Worm (Caenorhabditis elegans) whole organism, L4 larva: ENCODE data around the gene B0507.4.

Source experiments
- F26F4.8 ChIP-seq: fragments of 200-800 bp; sonication (Bioruptor generic); conservative IDR thresholded peaks from 2 replicates; pipeline ENCODE4 v1.3.6; 2022; ENCODE audit warnings: missing genetic modification characterization, missing compliant biosample characterization
- F44E2.7 ChIP-seq: fragments of 200-800 bp; sonication (Bioruptor generic); IDR thresholded peaks from 2 replicates; pipeline ENCODE4 v2.1.2; 2022; ENCODE audit warnings: missing genetic modification characterization, missing compliant biosample characterization
- R02D3.7 ChIP-seq: fragments of 150-350 bp; sonication (generic microtip); optimal IDR thresholded peaks from 3 replicates; lab custom pipeline; 2014; ENCODE audit warnings: missing biosample characterization, missing genetic modification characterization
- Y5F2A.4 ChIP-seq: fragments of 200-800 bp; sonication (Bioruptor generic); optimal IDR thresholded peaks from 2 replicates; lab custom pipeline; 2018; ENCODE audit warnings: mild to moderate bottlenecking, missing genetic modification characterization, missing compliant biosample characterization
- ZK337.2 ChIP-seq: fragments of 200-800 bp; sonication (Bioruptor generic); IDR thresholded peaks from 2 replicates; pipeline ENCODE4 v1.3.6; 2022; ENCODE audit warnings: missing genetic modification reagents, missing genetic modification characterization, missing compliant biosample characterization
- ceh-20 ChIP-seq: fragments of 200-800 bp; sonication (Bioruptor generic); IDR thresholded peaks from 2 replicates; pipeline ENCODE4 v1.3.6; 2022; ENCODE audit warnings: missing genetic modification reagents, missing genetic modification characterization, missing compliant biosample characterization
- ceh-82 ChIP-seq: sonication (generic microtip); optimal IDR thresholded peaks from 2 replicates; lab custom pipeline; 2017; ENCODE audit warnings: missing biosample characterization, missing genetic modification characterization
- daf-16 ChIP-seq, 3 experiments: sonication (generic microtip); optimal IDR thresholded peaks; 2 replicates each; lab custom pipeline; 2016 to 2017; ENCODE audit warnings: missing genetic modification characterization in 3 of 3, missing genetic modification reagents in 3 of 3, mild to moderate bottlenecking in 2 of 3, missing compliant biosample characterization in 2 of 3, missing biosample characterization in 1 of 3, moderate library complexity in 1 of 3
- dmd-6 ChIP-seq: fragments of 200-800 bp; sonication (Bioruptor generic); IDR thresholded peaks from 2 replicates; pipeline ENCODE4 v1.3.6; 2022; ENCODE audit warnings: missing genetic modification reagents, missing genetic modification characterization, missing compliant biosample characterization
- dve-1 ChIP-seq: sonication (generic microtip); optimal IDR thresholded peaks from 2 replicates; lab custom pipeline; 2017; ENCODE audit warnings: antibody characterized with exemption, mild to moderate bottlenecking, missing genetic modification characterization, missing compliant biosample characterization; ENCODE audit not compliant: insufficient read depth
- egl-43 ChIP-seq: fragments of 200-800 bp; sonication (Bioruptor generic); IDR thresholded peaks from 2 replicates; pipeline ENCODE4 v1.3.6; 2022; ENCODE audit warnings: missing genetic modification reagents, missing genetic modification characterization, missing compliant biosample characterization
- fkh-10 ChIP-seq: fragments of 150-350 bp; optimal IDR thresholded peaks from 2 replicates; lab custom pipeline; 2014; ENCODE audit warnings: missing biosample characterization, missing genetic modification reagents, missing genetic modification characterization
- gei-8 ChIP-seq: fragments of 200-800 bp; sonication (Bioruptor generic); optimal IDR thresholded peaks from 2 replicates; lab custom pipeline; 2018; ENCODE audit warnings: mild to moderate bottlenecking, missing genetic modification characterization, missing compliant biosample characterization
- hif-1 ChIP-seq, 2 experiments: sonication (generic microtip); optimal IDR thresholded peaks; 2 replicates each; lab custom pipeline; 2016 to 2017; ENCODE audit warnings: missing compliant biosample characterization in 2 of 2, missing genetic modification characterization in 2 of 2, missing genetic modification reagents in 2 of 2, missing genotype in 2 of 2, mild to moderate bottlenecking in 1 of 2
- hlh-11 ChIP-seq: fragments of 200-800 bp; sonication (Bioruptor generic); optimal IDR thresholded peaks from 2 replicates; lab custom pipeline; 2018; ENCODE audit warnings: mild to moderate bottlenecking, missing genetic modification characterization, missing compliant biosample characterization
- hlh-30 ChIP-seq: sonication (generic microtip); optimal IDR thresholded peaks from 2 replicates; lab custom pipeline; 2017; ENCODE audit warnings: antibody characterized with exemption, mild to moderate bottlenecking, missing genetic modification characterization, missing compliant biosample characterization; ENCODE audit not compliant: insufficient read depth
- hmg-1.1 ChIP-seq: fragments of 200-800 bp; sonication (Bioruptor generic); IDR thresholded peaks from 2 replicates; pipeline ENCODE4 v1.3.6; 2022; ENCODE audit warnings: missing genetic modification reagents, missing genetic modification characterization, missing compliant biosample characterization
- lim-7 ChIP-seq: fragments of 200-800 bp; sonication (Bioruptor generic); IDR thresholded peaks from 2 replicates; pipeline ENCODE4 v1.3.6; 2022; ENCODE audit warnings: missing genetic modification characterization, missing compliant biosample characterization
- lin-29 ChIP-seq: fragments of 200-800 bp; sonication (Bioruptor generic); IDR thresholded peaks from 2 replicates; pipeline ENCODE4 v1.3.6; 2022; ENCODE audit warnings: missing genetic modification reagents, missing genetic modification characterization, missing compliant biosample characterization
- lin-39 ChIP-seq: fragments of 150-350 bp; optimal IDR thresholded peaks from 2 replicates; lab custom pipeline; 2014; ENCODE audit warnings: missing biosample characterization, missing genetic modification reagents, missing genetic modification characterization
- madf-9 ChIP-seq: fragments of 200-800 bp; sonication (Bioruptor generic); conservative IDR thresholded peaks from 2 replicates; pipeline ENCODE4 v1.3.6; 2022; ENCODE audit warnings: missing genetic modification reagents, missing genetic modification characterization, missing compliant biosample characterization
- mdl-1 ChIP-seq, 2 experiments: fragments of 150-350 bp in 1 of 2; sonication (generic microtip) in 1 of 2; optimal IDR thresholded peaks; 2 replicates each; lab custom pipeline; 2014 to 2017; ENCODE audit warnings: missing biosample characterization in 2 of 2, missing genetic modification characterization in 2 of 2
- mep-1 ChIP-seq: fragments of 150-350 bp; sonication (generic microtip); optimal IDR thresholded peaks from 3 replicates; lab custom pipeline; 2014; ENCODE audit warnings: missing biosample characterization, missing genetic modification characterization
- mxl-3 ChIP-seq: fragments of 200-800 bp; sonication (Bioruptor generic); optimal IDR thresholded peaks from 2 replicates; lab custom pipeline; 2018; ENCODE audit warnings: mild to moderate bottlenecking, missing genetic modification characterization, missing compliant biosample characterization
- nhr-102 ChIP-seq: sonication (generic microtip); optimal IDR thresholded peaks from 2 replicates; lab custom pipeline; 2016; ENCODE audit warnings: mild to moderate bottlenecking, missing genetic modification characterization, moderate library complexity, missing compliant biosample characterization
- nhr-28 ChIP-seq: fragments of 150-350 bp; optimal IDR thresholded peaks from 2 replicates; lab custom pipeline; 2014; ENCODE audit warnings: missing biosample characterization, missing genetic modification characterization
- nhr-41 ChIP-seq: fragments of 200-800 bp; sonication (Bioruptor generic); IDR thresholded peaks from 2 replicates; pipeline ENCODE4 v1.3.6; 2022; ENCODE audit warnings: missing genetic modification reagents, missing genetic modification characterization, missing compliant biosample characterization
- pha-4 ChIP-seq, 2 experiments: fragments of 150-350 bp in 1 of 2; fragments of 200-800 bp in 1 of 2; sonication (Bioruptor generic) in 1 of 2; IDR thresholded peaks in 1 of 2; optimal IDR thresholded peaks in 1 of 2; 2 replicates each; pipeline versions ENCODE4 v1.3.6 to Lab custom; 2014 to 2022; ENCODE audit warnings: missing genetic modification characterization in 2 of 2, missing genetic modification reagents in 2 of 2, missing biosample characterization in 1 of 2, missing compliant biosample characterization in 1 of 2
- php-3 ChIP-seq: fragments of 200-800 bp; sonication (Bioruptor generic); IDR thresholded peaks from 2 replicates; pipeline ENCODE4 v1.3.6; 2022; ENCODE audit warnings: missing genetic modification reagents, missing genetic modification characterization, missing compliant biosample characterization
- rbr-2 ChIP-seq: sonication (generic microtip); optimal IDR thresholded peaks from 2 replicates; lab custom pipeline; 2016; ENCODE audit warnings: missing genotype, missing genetic modification characterization, missing compliant biosample characterization
- set-16 ChIP-seq: fragments of 200-800 bp; sonication (Bioruptor generic); IDR thresholded peaks from 2 replicates; pipeline ENCODE4 v1.3.6; 2022; ENCODE audit warnings: missing genetic modification reagents, missing genetic modification characterization, missing compliant biosample characterization
- skn-1 ChIP-seq: fragments of 150-350 bp; optimal IDR thresholded peaks from 2 replicates; lab custom pipeline; 2014; ENCODE audit warnings: missing biosample characterization, missing genetic modification characterization
- snpc-1.2 ChIP-seq: fragments of 200-800 bp; sonication (Bioruptor generic); IDR thresholded peaks from 2 replicates; pipeline ENCODE4 v1.3.6; 2022; ENCODE audit warnings: missing genetic modification reagents, missing genetic modification characterization, missing compliant biosample characterization
- unc-62 ChIP-seq, 3 experiments: fragments of 150-350 bp in 1 of 3; sonication (generic microtip); optimal IDR thresholded peaks in 2 of 3; peaks in 1 of 3; 1 replicate in 1 of 3; 2 replicates in 2 of 3; lab custom pipeline; 2014 to 2017; ENCODE audit warnings: missing biosample characterization in 3 of 3, missing genetic modification characterization in 3 of 3, missing genetic modification reagents in 3 of 3, missing genotype in 1 of 3
- zfp-3 ChIP-seq: fragments of 200-800 bp; sonication (Bioruptor generic); conservative IDR thresholded peaks from 2 replicates; pipeline ENCODE4 v1.3.6; 2022; ENCODE audit warnings: missing genetic modification reagents, missing genetic modification characterization, missing compliant biosample characterization

Gene B0507.4

DNA sequence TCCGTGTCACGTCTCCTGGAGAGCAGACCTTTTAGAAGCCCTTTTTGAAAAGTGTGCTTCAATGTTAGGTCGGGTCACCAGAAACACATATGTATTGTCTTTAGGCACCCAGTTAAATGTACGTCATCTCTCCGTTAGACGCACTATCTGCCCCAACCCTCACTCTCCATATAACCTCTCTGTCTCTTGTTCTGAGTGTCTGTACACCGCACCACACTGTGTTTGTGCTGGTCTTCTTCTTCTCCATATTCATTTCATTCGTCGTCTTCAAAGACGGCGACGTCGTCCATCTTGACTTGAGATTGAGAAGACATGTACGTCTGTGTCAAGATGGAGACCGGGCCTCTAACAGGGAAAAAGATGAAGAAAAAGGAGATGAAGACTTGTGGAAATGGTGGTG lies 27.3 kb downstream of the B0507.4 start (continued):
- TF ChIP-seq lin-39 (tag; lab: Kevin White, UChicago) = no peak

DNA sequence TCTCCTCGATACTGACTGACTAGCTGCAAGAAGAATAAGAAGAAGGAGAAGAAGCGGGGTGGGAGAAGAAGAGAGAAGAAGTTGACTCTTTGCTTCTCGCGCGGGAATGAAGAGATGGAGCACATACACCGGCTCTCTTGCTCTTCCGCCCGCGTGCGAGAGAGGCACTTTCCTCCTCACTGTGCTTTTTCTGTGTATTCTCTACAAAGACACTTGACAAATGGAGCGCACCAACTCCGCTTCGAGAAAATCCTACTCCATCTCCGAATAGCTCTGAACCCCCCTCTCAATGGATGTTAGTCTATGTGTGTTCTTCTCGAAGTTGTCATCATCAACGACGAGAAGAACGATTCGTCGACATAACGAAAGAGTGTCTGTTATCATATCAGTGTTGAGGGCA lies 29.7 kb downstream of the B0507.4 start:
- TF ChIP-seq lin-29 (GFP tag; lab: Robert Waterston, UW) (no peak), lim-7 (GFP tag; lab: Robert Waterston, UW) (peak; percentile 37; the same call in 1 of the 2 replicates), set-16 (peak; percentile 13; the same call in 1 of the 2 replicates)

DNA sequence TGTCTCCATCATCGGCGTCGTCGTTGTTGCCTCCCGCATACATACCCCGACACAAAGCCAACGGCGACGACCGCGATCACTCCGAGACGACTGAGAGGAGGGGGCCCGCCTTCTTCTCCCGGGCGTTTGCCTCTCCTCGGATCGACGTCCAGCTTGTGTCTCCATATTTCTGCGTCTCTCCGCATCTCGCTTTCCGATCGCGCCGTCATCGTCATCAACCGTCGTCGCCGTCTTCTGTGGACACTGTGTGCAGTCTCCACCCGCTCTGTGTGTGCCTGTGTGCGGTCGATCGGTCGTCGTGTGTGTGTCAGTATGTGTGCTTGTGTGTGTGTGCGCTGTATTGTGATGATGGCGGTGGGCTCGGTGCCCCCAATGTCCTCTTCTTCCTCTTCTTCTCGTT lies 30.8 kb downstream of the B0507.4 start:
- peak; percentile 95 for TF ChIP-seq set-16
- TF ChIP-seq F26F4.8 = no peak
- TF ChIP-seq fkh-10 (GFP tag; lab: Kevin White, UChicago) = no peak
- TF ChIP-seq nhr-41 (GFP tag; lab: Robert Waterston, UW) = peak; percentile 65; the same call in 1 of the 2 replicates
- TF ChIP-seq ceh-82 (tag; lab: Kevin White, UChicago) = no peak
- peak; percentile 73 for TF ChIP-seq hmg-1.1 (GFP tag; lab: Robert Waterston, UW)
- TF ChIP-seq mep-1 (tag; lab: Kevin White, UChicago) = peak; percentile 55
- TF ChIP-seq ZK337.2 (GFP tag; lab: Robert Waterston, UW) = no peak
- TF ChIP-seq dve-1 = peak; percentile 70
- peak; percentile 48; the same call in 1 of the 2 replicates for TF ChIP-seq egl-43 (GFP tag; lab: Robert Waterston, UW)
- TF ChIP-seq skn-1 (tag; lab: Kevin White, UChicago) = no peak
- TF ChIP-seq lin-29 (GFP tag; lab: Robert Waterston, UW) = no peak
- TF ChIP-seq ceh-20 (GFP tag; lab: Robert Waterston, UW) = no peak
- no peak for TF ChIP-seq R02D3.7 (tag; lab: Kevin White, UChicago)
- peak in 1 of 2 experiments; percentile 25 for TF ChIP-seq unc-62 (GFP tag; optimal IDR thresholded peaks at IDR 0.05 in 1 of 2; lab: Kevin White, UChicago)
- TF ChIP-seq unc-62 (tag; optimal IDR thresholded peaks at IDR 0.05; lab: Kevin White, UChicago) = no peak
- peak in 1 of 2 experiments; percentile 25 for TF ChIP-seq mdl-1 (tag; optimal IDR thresholded peaks at IDR 0.05; lab: Kevin White, UChicago)
- TF ChIP-seq dmd-6 (GFP tag; lab: Robert Waterston, UW) = peak; percentile 18; the same call in 1 of the 2 replicates
- 0 out of 2 replicates have a peak, but pooled peaks have one; percentile 39 for TF ChIP-seq zfp-3 (GFP tag; lab: Robert Waterston, UW)
- peak; percentile 12 for TF ChIP-seq nhr-102 (tag; lab: Kevin White, UChicago)
- TF ChIP-seq pha-4 (GFP tag; IDR thresholded peaks at IDR 0.05; lab: Robert Waterston, UW) = no peak
- TF ChIP-seq pha-4 (tag; optimal IDR thresholded peaks at IDR 0.05; lab: Kevin White, UChicago) = no peak
- peak; percentile 10 for TF ChIP-seq rbr-2 (tag; lab: Kevin White, UChicago)
- 0 out of 2 replicates have a peak, but pooled peaks have one; percentile 29 for TF ChIP-seq madf-9 (GFP tag; lab: Robert Waterston, UW)
- no peak for TF ChIP-seq snpc-1.2 (GFP tag; lab: Robert Waterston, UW)
- 0 out of 2 replicates have a peak, but pooled peaks have one; percentile 29 for TF ChIP-seq php-3
- peak; percentile 84 for TF ChIP-seq hlh-11
- peak; percentile 27 for TF ChIP-seq nhr-28
- peak; percentile 56 for TF ChIP-seq hlh-30
- peak in 1 of 2 experiments; percentile 23 for TF ChIP-seq hif-1 (tag; optimal IDR thresholded peaks at IDR 0.05; lab: Kevin White, UChicago)
- peak; percentile 22 for TF ChIP-seq gei-8 (GFP tag; lab: Kevin White, UChicago)
- no peak for TF ChIP-seq Y5F2A.4 (GFP tag; lab: Kevin White, UChicago)
- TF ChIP-seq daf-16 (GFP tag; optimal IDR thresholded peaks at IDR 0.05; lab: Kevin White, UChicago) = no peak
- TF ChIP-seq daf-16 (tag; optimal IDR thresholded peaks at IDR 0.05; lab: Kevin White, UChicago) = peak; percentile 14
- 0 out of 2 replicates have a peak, but pooled peaks have one; percentile 42 for TF ChIP-seq F44E2.7 (GFP tag; lab: Robert Waterston, UW)
- TF ChIP-seq lim-7 (GFP tag; lab: Robert Waterston, UW) = 0 out of 2 replicates have a peak, but pooled peaks have one; percentile 28
- peak; percentile 24 for TF ChIP-seq mxl-3
